Worm (Caenorhabditis elegans) whole organism, L4 larva: ENCODE results near the gene clec-227.

Experiments used
- aly-2 ChIP-seq: sonication (generic microtip); optimal IDR thresholded peaks from 2 replicates; lab custom pipeline; 2018; ENCODE audit warnings: missing biosample characterization, missing genetic modification characterization
- ama-1 ChIP-seq: fragments of 150-350 bp; optimal IDR thresholded peaks from 2 replicates; lab custom pipeline; 2014; ENCODE audit warnings: inconsistent platforms, mixed read lengths
- lin-39 ChIP-seq: fragments of 150-350 bp; optimal IDR thresholded peaks from 2 replicates; lab custom pipeline; 2014; ENCODE audit warnings: missing biosample characterization, missing genetic modification reagents, missing genetic modification characterization
- nhr-42 ChIP-seq: fragments of 200-800 bp; sonication (Bioruptor generic); IDR thresholded peaks from 2 replicates; pipeline ENCODE4 v1.3.6; 2022; ENCODE audit warnings: missing genetic modification characterization, missing compliant biosample characterization

ce11 chrV:14484582-14484981 is 12.3 kb downstream of the clec-227 start, which contains the start of gene R02D5.4:
- TF ChIP-seq lin-39 (no peak), aly-2 (tag; lab: Kevin White, UChicago) (no peak), nhr-42 (GFP tag; lab: Robert Waterston, UW) (no peak), ama-1 (lab: Kevin White, UChicago) (no peak)
